Fruit fly (Drosophila melanogaster): ENCODE data around the gene CG12171.

The CG12171 gene

dm6 chr3R:5624115-5624878 lies 9.1 kb upstream of the CG12171 start, which contains the start of the genes Dph4, Spec2 and RpL13A (continued):
- TF ChIP-seq CG10631 (GFP tag; optimal IDR thresholded peaks at IDR 0.05) = no peak

dm6 chr3R:5627552-5627951 lies 5.9 kb upstream of the CG12171 start, which contains the start of gene CG31551:
TSS of gene CG31551 (plus strand) at chr3R:5627852.
- TF ChIP-seq salr (GFP tag; optimal IDR thresholded peaks at IDR 0.05) (no peak), CG6854 (GFP tag; optimal IDR thresholded peaks at IDR 0.05) (no peak), fd85E (GFP tag; optimal IDR thresholded peaks at IDR 0.05) (no peak)

- TF ChIP-seq topi (GFP tag; optimal IDR thresholded peaks at IDR 0.05) (no peak), CG34406 (GFP tag; optimal IDR thresholded peaks at IDR 0.05) (no peak), achi (GFP tag; optimal IDR thresholded peaks at IDR 0.05) (no peak), CG3919 (GFP tag; optimal IDR thresholded peaks at IDR 0.05) (no peak), vri (GFP tag; optimal IDR thresholded peaks at IDR 0.05) (no peak), ss (GFP tag; optimal IDR thresholded peaks at IDR 0.05) (no peak), Hr4 (GFP tag; optimal IDR thresholded peaks at IDR 0.05) (no peak), acj6 (GFP tag; optimal IDR thresholded peaks at IDR 0.05) (no peak), Hr38 (GFP tag; optimal IDR thresholded peaks at IDR 0.05) (no peak), svp (GFP tag) (no peak), CG31627 (GFP tag; optimal IDR thresholded peaks at IDR 0.05) (no peak)
These were observed 1.2 kb upstream of the CG12171 start, which contains the start of gene CG31549 for dm6 chr3R:5632182-5632581. TSS of gene CG31549 (plus strand) at chr3R:5632192.

dm6 chr3R:5635524-5635923 lies 2.1 kb downstream of the CG12171 start, which contains the start of gene CG31546:
TSS of gene CG31546 (minus strand) at chr3R:5635624.
- no peak for TF ChIP-seq CG3032 (tag; optimal IDR thresholded peaks at IDR 0.05)
- TF ChIP-seq CG8119 (GFP tag; IDR thresholded peaks at IDR 0.05) = no peak
- TF ChIP-seq dac (GFP tag; optimal IDR thresholded peaks at IDR 0.05) = no peak
- no peak for TF ChIP-seq dsx (GFP tag; optimal IDR thresholded peaks at IDR 0.05; ENCODE audit: poor library complexity, severe bottlenecking)
- TF ChIP-seq Smox (GFP tag; optimal IDR thresholded peaks at IDR 0.05) = no peak
- TF ChIP-seq Sox102F (GFP tag; optimal IDR thresholded peaks at IDR 0.05) = no peak
- no peak for TF ChIP-seq OdsH (GFP tag; optimal IDR thresholded peaks at IDR 0.05)
- no peak for TF ChIP-seq Hr38 (GFP tag; optimal IDR thresholded peaks at IDR 0.05)

- TF ChIP-seq salr (GFP tag; optimal IDR thresholded peaks at IDR 0.05) = no peak
- TF ChIP-seq achi (GFP tag; optimal IDR thresholded peaks at IDR 0.05) = no peak
- TF ChIP-seq CG11294 (GFP tag; IDR thresholded peaks at IDR 0.05) = no peak
- peak; percentile 47; the same call in 2 of the 3 replicates for TF ChIP-seq CG6163 (GFP tag; IDR thresholded peaks at IDR 0.05)
- TF ChIP-seq CG8119 (GFP tag; IDR thresholded peaks at IDR 0.05) = peak; percentile 55; the same call in 2 of the 3 replicates
- no peak for TF ChIP-seq Gug (GFP tag; IDR thresholded peaks at IDR 0.05)
- TF ChIP-seq Eip78C (GFP tag) = no peak
- peak; percentile 63 for TF ChIP-seq svp (GFP tag)
- no peak for TF ChIP-seq spab (GFP tag; optimal IDR thresholded peaks at IDR 0.05)
- no peak for TF ChIP-seq CG7368 (GFP tag; optimal IDR thresholded peaks at IDR 0.05)
- TF ChIP-seq Lpt (GFP tag; optimal IDR thresholded peaks at IDR 0.05) = no peak
- no peak for TF ChIP-seq Sox102F (GFP tag; optimal IDR thresholded peaks at IDR 0.05)
- no peak for TF ChIP-seq Met (GFP tag; optimal IDR thresholded peaks at IDR 0.05)
- TF ChIP-seq Hr39 (GFP tag; optimal IDR thresholded peaks at IDR 0.05) = no peak
- no peak for TF ChIP-seq fd59A (GFP tag; optimal IDR thresholded peaks at IDR 0.05)
- TF ChIP-seq vri (GFP tag; optimal IDR thresholded peaks at IDR 0.05) = no peak
- no peak for TF ChIP-seq fkh (GFP tag; optimal IDR thresholded peaks at IDR 0.05)
- TF ChIP-seq CG11762 (GFP tag; optimal IDR thresholded peaks at IDR 0.05; ENCODE audit: insufficient read depth) = no peak
- TF ChIP-seq CG1621 (tag; optimal IDR thresholded peaks at IDR 0.05) = no peak
- TF ChIP-seq esn (GFP tag; optimal IDR thresholded peaks at IDR 0.05) = peak; percentile 69
- peak; percentile 59 for TF ChIP-seq CG15336 (GFP tag; IDR thresholded peaks at IDR 0.05)
- TF ChIP-seq Hr38 (GFP tag; optimal IDR thresholded peaks at IDR 0.05) = no peak
- no peak for TF ChIP-seq fd85E (GFP tag; optimal IDR thresholded peaks at IDR 0.05)
- peak; percentile 38 for TF ChIP-seq CG3032 (tag; optimal IDR thresholded peaks at IDR 0.05)
- no peak for TF ChIP-seq CG4318 (GFP tag; optimal IDR thresholded peaks at IDR 0.05)
- no peak for TF ChIP-seq CG6854 (GFP tag; optimal IDR thresholded peaks at IDR 0.05)
- peak; percentile 56 for TF ChIP-seq CG31627 (GFP tag; optimal IDR thresholded peaks at IDR 0.05)
- TF ChIP-seq Ets96B (tag; optimal IDR thresholded peaks at IDR 0.05) = no peak
These were observed 3.3 kb downstream of the CG12171 start, which contains the start of the genes CG31548 and CG12170 for dm6 chr3R:5636519-5637430. TSS of gene CG31548 (minus strand) at chr3R:5636852. TSS of gene CG12170 (plus strand) at chr3R:5637234.

Data from whole organism, prepupa.